Worm (Caenorhabditis elegans) whole organism, mixed stage, embryonic: ENCODE measurements around the gene F44E5.2.

ENCODE experiments used
- bed-3 ChIP-seq: fragments of 200-800 bp; sonication (Bioruptor generic); optimal IDR thresholded peaks from 3 replicates; lab custom pipeline; 2018; ENCODE audit warnings: mild to moderate bottlenecking, missing genetic modification characterization, moderate library complexity, missing compliant biosample characterization
- blmp-1 ChIP-seq: fragments of 150-350 bp; optimal IDR thresholded peaks from 2 replicates; lab custom pipeline; 2014; ENCODE audit warnings: missing biosample characterization, missing genetic modification characterization
- ceh-39 ChIP-seq: fragments of 150-350 bp; optimal IDR thresholded peaks from 2 replicates; lab custom pipeline; 2014; ENCODE audit warnings: missing biosample characterization, missing genetic modification characterization
- ceh-43 ChIP-seq: fragments of 200-800 bp; sonication (Bioruptor generic); optimal IDR thresholded peaks from 2 replicates; lab custom pipeline; 2018; ENCODE audit warnings: mild to moderate bottlenecking, missing genetic modification characterization, moderate library complexity, missing compliant biosample characterization
- ceh-83 ChIP-seq: fragments of 200-800 bp; sonication (Bioruptor generic); optimal IDR thresholded peaks from 2 replicates; lab custom pipeline; 2018; ENCODE audit warnings: mild to moderate bottlenecking, missing genetic modification characterization, missing compliant biosample characterization
- ces-1 ChIP-seq: fragments of 150-350 bp; optimal IDR thresholded peaks from 2 replicates; lab custom pipeline; 2014; ENCODE audit warnings: missing biosample characterization, missing genetic modification reagents, missing genetic modification characterization
- cnd-1 ChIP-seq: fragments of 200-800 bp; sonication (Bioruptor generic); optimal IDR thresholded peaks from 2 replicates; lab custom pipeline; 2018; ENCODE audit warnings: mild to moderate bottlenecking, missing genetic modification characterization, missing compliant biosample characterization
- elt-1 ChIP-seq: sonication (generic microtip); optimal IDR thresholded peaks from 2 replicates; lab custom pipeline; 2017; ENCODE audit warnings: missing genetic modification characterization, mild to moderate bottlenecking, missing compliant biosample characterization, antibody characterized with exemption, moderate library complexity, borderline replicate concordance; ENCODE audit not compliant: insufficient read depth
- elt-3 ChIP-seq: fragments of 150-350 bp; optimal IDR thresholded peaks from 2 replicates; lab custom pipeline; 2014; ENCODE audit warnings: missing biosample characterization, missing genetic modification characterization
- flh-1 ChIP-seq: fragments of 200-800 bp; sonication (Bioruptor generic); optimal IDR thresholded peaks from 2 replicates; lab custom pipeline; 2018; ENCODE audit warnings: mild to moderate bottlenecking, missing genetic modification characterization, moderate library complexity, missing compliant biosample characterization
- ham-2 ChIP-seq: fragments of 200-800 bp; sonication (Bioruptor generic); optimal IDR thresholded peaks from 2 replicates; lab custom pipeline; 2018; ENCODE audit warnings: mild to moderate bottlenecking, missing genetic modification characterization, missing compliant biosample characterization
- hlh-1 ChIP-seq: fragments of 150-350 bp; optimal IDR thresholded peaks from 2 replicates; lab custom pipeline; 2014; ENCODE audit warnings: missing biosample characterization, missing genetic modification reagents, missing genetic modification characterization
- lin-13 ChIP-seq: fragments of 150-350 bp; optimal IDR thresholded peaks from 2 replicates; lab custom pipeline; 2014; ENCODE audit warnings: missing biosample characterization, missing genetic modification characterization
- lin-32 ChIP-seq: fragments of 200-800 bp; sonication (Bioruptor generic); optimal IDR thresholded peaks from 2 replicates; lab custom pipeline; 2018; ENCODE audit warnings: mild to moderate bottlenecking, missing genetic modification characterization, missing compliant biosample characterization
- lsy-2 ChIP-seq: fragments of 150-350 bp; optimal IDR thresholded peaks from 2 replicates; lab custom pipeline; 2014; ENCODE audit warnings: missing biosample characterization, missing genetic modification characterization
- mab-5 ChIP-seq: fragments of 150-350 bp; optimal IDR thresholded peaks from 2 replicates; lab custom pipeline; 2014; ENCODE audit warnings: missing biosample characterization, missing genetic modification characterization
- mep-1 ChIP-seq: fragments of 150-350 bp; optimal IDR thresholded peaks from 2 replicates; lab custom pipeline; 2017; ENCODE audit warnings: missing biosample characterization, missing genetic modification reagents, missing genetic modification characterization, inconsistent platforms
- mls-2 ChIP-seq: sonication (generic microtip); optimal IDR thresholded peaks from 2 replicates; lab custom pipeline; 2016; ENCODE audit warnings: mild to moderate bottlenecking, missing genetic modification characterization, moderate library complexity, missing compliant biosample characterization
- nhr-12 ChIP-seq: fragments of 150-350 bp; optimal IDR thresholded peaks from 2 replicates; lab custom pipeline; 2014; ENCODE audit warnings: missing biosample characterization, missing genetic modification characterization
- nhr-2 ChIP-seq: fragments of 150-350 bp; optimal IDR thresholded peaks from 2 replicates; lab custom pipeline; 2014; ENCODE audit warnings: missing biosample characterization, missing genetic modification characterization
- nhr-237 ChIP-seq: fragments of 150-350 bp; optimal IDR thresholded peaks from 2 replicates; lab custom pipeline; 2014; ENCODE audit warnings: missing biosample characterization, missing genetic modification characterization
- nhr-28 ChIP-seq: fragments of 150-350 bp; optimal IDR thresholded peaks from 2 replicates; lab custom pipeline; 2014; ENCODE audit warnings: missing biosample characterization, missing genetic modification characterization
- nhr-76 ChIP-seq: sonication (generic microtip); optimal IDR thresholded peaks from 2 replicates; lab custom pipeline; 2017; ENCODE audit warnings: missing biosample characterization, missing genetic modification characterization
- pha-4 ChIP-seq: fragments of 150-350 bp; optimal IDR thresholded peaks from 2 replicates; lab custom pipeline; 2018; ENCODE audit warnings: missing biosample characterization, missing genetic modification reagents, missing genetic modification characterization
- snpc-4 ChIP-seq: fragments of 150-350 bp; optimal IDR thresholded peaks from 2 replicates; lab custom pipeline; 2014; ENCODE audit warnings: missing biosample characterization, missing genetic modification characterization
- sptf-1 ChIP-seq: sonication (generic microtip); optimal IDR thresholded peaks from 2 replicates; lab custom pipeline; 2017; ENCODE audit warnings: mild to moderate bottlenecking, missing genetic modification characterization, moderate library complexity, missing compliant biosample characterization
- tbx-8 ChIP-seq: fragments of 200-800 bp; sonication (Bioruptor generic); optimal IDR thresholded peaks from 2 replicates; lab custom pipeline; 2018; ENCODE audit warnings: mild to moderate bottlenecking, missing genetic modification characterization, moderate library complexity, missing compliant biosample characterization
- unc-120 ChIP-seq: sonication (generic microtip); optimal IDR thresholded peaks from 2 replicates; lab custom pipeline; 2017; ENCODE audit warnings: missing genetic modification characterization, missing compliant biosample characterization; ENCODE audit not compliant: poor library complexity, severe bottlenecking
- unc-39 ChIP-seq: fragments of 150-350 bp; optimal IDR thresholded peaks from 2 replicates; lab custom pipeline; 2014; ENCODE audit warnings: missing biosample characterization, missing genetic modification characterization
- zip-8 ChIP-seq: fragments of 150-350 bp; optimal IDR thresholded peaks from 2 replicates; lab custom pipeline; 2014; ENCODE audit warnings: missing biosample characterization, missing genetic modification characterization

F44E5.2 gene

DNA sequence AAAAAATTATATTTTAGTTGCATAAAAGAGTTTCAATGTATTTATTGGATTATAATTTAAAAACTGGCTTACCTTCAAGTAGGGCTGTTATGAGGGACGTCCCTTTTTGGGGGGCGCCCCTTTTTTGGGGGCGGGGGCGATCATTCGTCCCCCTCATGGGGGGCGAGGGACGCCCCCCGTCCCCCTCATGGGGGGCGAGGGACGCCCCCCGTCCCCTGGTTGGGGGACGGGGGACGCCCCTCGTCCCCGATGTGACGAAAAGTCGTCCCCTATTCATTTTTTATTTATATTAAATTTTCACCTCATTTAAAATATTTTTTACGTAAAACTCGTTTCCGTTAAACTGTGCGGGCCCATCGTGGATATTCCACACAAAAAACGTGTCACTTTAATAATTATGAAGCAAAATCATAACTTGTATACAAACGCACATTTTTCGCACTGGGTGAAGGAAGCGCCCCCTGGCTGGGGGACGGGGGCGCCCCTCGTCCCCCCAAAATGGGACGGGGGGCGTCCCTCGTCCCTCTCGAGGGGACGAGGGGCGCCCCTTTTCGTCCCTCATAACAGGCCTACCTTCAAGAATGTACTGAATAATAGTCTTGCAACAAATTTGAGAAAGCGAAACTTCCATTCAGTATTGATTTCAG is 943 bp upstream of the F44E5.2 start:
- TF ChIP-seq cnd-1 (tag; lab: Kevin White, UChicago) = no peak
- no peak for TF ChIP-seq nhr-12
- no peak for TF ChIP-seq snpc-4 (tag; lab: Kevin White, UChicago)
- TF ChIP-seq pha-4 (tag; lab: Kevin White, UChicago) = no peak
- no peak for TF ChIP-seq flh-1 (GFP tag; lab: Kevin White, UChicago)
- TF ChIP-seq nhr-237 (tag; lab: Kevin White, UChicago) = no peak
- no peak for TF ChIP-seq elt-1 (tag; lab: Kevin White, UChicago)
- TF ChIP-seq ceh-43 (GFP tag; lab: Kevin White, UChicago) = no peak
- TF ChIP-seq sptf-1 = no peak

ce11 chrII:11772364-11772763 is 5.8 kb downstream of the F44E5.2 start, which contains the start of gene F44E5.15:
F44E5.15 (plus strand) TSS chrII:11772664.
- TF ChIP-seq mep-1 = no peak
- TF ChIP-seq, all 35 proteins: peak for 0

ce11 chrII:11774218-11774617 is 7.6 kb downstream of the F44E5.2 start, which contains the start of gene F44E5.1:
F44E5.1 (minus strand) TSS chrII:11774559.
- no peak for TF ChIP-seq unc-120 (tag; lab: Kevin White, UChicago)

DNA sequence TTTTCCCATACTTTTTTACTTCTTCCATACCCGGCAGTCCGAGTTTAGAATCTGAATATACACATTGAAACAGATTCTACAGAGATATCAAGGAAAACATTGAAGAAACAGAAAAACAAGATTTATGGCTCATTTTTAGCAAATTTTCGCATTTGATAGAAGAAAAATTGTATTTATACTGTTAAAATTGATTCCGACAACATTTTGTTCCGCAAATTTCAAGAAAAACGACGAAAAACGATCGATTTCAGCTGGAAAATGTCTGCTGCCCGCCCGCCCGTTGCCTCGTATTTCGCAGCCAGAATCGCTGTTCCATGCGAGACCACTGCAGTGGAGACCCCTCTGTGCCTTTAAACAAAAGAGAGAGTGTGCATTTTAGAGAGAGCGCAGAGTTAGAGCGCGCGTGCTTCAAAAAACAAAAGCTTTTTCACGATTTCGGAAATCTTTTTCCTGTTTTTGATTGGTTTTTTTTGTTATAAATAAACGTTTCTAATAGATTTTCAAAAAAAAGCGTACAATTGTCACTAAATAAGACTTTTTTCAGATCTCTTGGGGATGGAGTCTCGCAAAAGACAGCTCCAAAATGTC is 11.4 kb downstream of the F44E5.2 start, which contains the start of the genes patr-1 and dna-2:
Gene patr-1 (minus strand): TSS at position 51 of the 588 bp plus-strand sequence.
Gene dna-2 (plus strand): TSS at position 538 of the 588 bp plus-strand sequence.
- TF ChIP-seq ceh-39 (tag; lab: Kevin White, UChicago) (peak; percentile 36), blmp-1 (tag; lab: Kevin White, UChicago) (no peak), nhr-237 (tag; lab: Kevin White, UChicago) (peak; percentile 62), pha-4 (tag; lab: Kevin White, UChicago) (peak; percentile 11), lsy-2 (peak; percentile 77), unc-39 (tag; lab: Kevin White, UChicago) (no peak), nhr-12 (no peak), mep-1 (peak; percentile 77)
- TF ChIP-seq, all 35 proteins: peak for 5

- TF ChIP-seq ceh-43 (GFP tag; lab: Kevin White, UChicago) (no peak), lsy-2 (peak; percentile 86)
These were observed 15.9 kb downstream of the F44E5.2 start, which contains the start of gene F43G6.16 for ce11 chrII:11782493-11782892. F43G6.16 (minus strand) TSS chrII:11782633.

ce11 chrII:11788025-11788424 is 21.5 kb downstream of the F44E5.2 start:
- TF ChIP-seq mep-1 (no peak), ces-1 (no peak), lin-13 (tag; lab: Kevin White, UChicago) (no peak), cnd-1 (tag; lab: Kevin White, UChicago) (no peak), lin-32 (GFP tag; lab: Kevin White, UChicago) (no peak), bed-3 (GFP tag; lab: Kevin White, UChicago) (no peak), nhr-2 (tag; lab: Kevin White, UChicago) (no peak), blmp-1 (tag; lab: Kevin White, UChicago) (no peak), sptf-1 (no peak), nhr-28 (no peak), flh-1 (GFP tag; lab: Kevin White, UChicago) (no peak), pha-4 (tag; lab: Kevin White, UChicago) (no peak), elt-1 (tag; lab: Kevin White, UChicago) (no peak)

- TF ChIP-seq nhr-76 (tag; lab: Kevin White, UChicago) (no peak), cnd-1 (tag; lab: Kevin White, UChicago) (no peak), hlh-1 (no peak), zip-8 (no peak), lin-32 (GFP tag; lab: Kevin White, UChicago) (no peak), elt-3 (tag; lab: Kevin White, UChicago) (no peak), unc-39 (tag; lab: Kevin White, UChicago) (no peak), tbx-8 (no peak), mep-1 (no peak), ceh-83 (no peak), mls-2 (tag; lab: Kevin White, UChicago) (no peak), ham-2 (GFP tag; lab: Kevin White, UChicago) (no peak), nhr-12 (no peak), mab-5 (no peak), nhr-2 (tag; lab: Kevin White, UChicago) (no peak), flh-1 (GFP tag; lab: Kevin White, UChicago) (no peak)
These were observed 23.9 kb downstream of the F44E5.2 start, which contains the start of gene F43G6.4 for ce11 chrII:11790458-11790857. F43G6.4 (plus strand) TSS chrII:11790758.
